Worm (Caenorhabditis elegans) whole organism, L4/young adult: ENCODE data around the gene acdh-6.

ENCODE experiments used
- W03F9.2 ChIP-seq: fragments of 150-350 bp; optimal IDR thresholded peaks from 2 replicates; lab custom pipeline; 2014; ENCODE audit warnings: missing biosample characterization, missing genetic modification characterization
- dao-5 ChIP-seq: sonication (generic microtip); optimal IDR thresholded peaks from 2 replicates; lab custom pipeline; 2016; ENCODE audit warnings: missing genotype, missing genetic modification characterization, moderate library complexity, missing compliant biosample characterization

- no peak for TF ChIP-seq dao-5 (tag; lab: Kevin White, UChicago)
- no peak for TF ChIP-seq W03F9.2 (tag; lab: Kevin White, UChicago)
These were observed 26.2 kb upstream of the acdh-6 start, which contains the start of gene trp-1 for ce11 chrIII:8534647-8535181.
